Worm (Caenorhabditis elegans) whole organism, young adult: ENCODE data around the gene swd-2.2.
A peak's percentile ranks its signal among the peaks of the same experiment; 100 is the strongest.

ENCODE experiments used
- B0019.2 ChIP-seq: fragments of 200-800 bp; sonication (Bioruptor generic); conservative IDR thresholded peaks from 2 replicates; pipeline ENCODE4 v1.3.6; 2022; ENCODE audit warnings: missing genetic modification reagents, missing genetic modification characterization, missing compliant biosample characterization
- B0336.3 ChIP-seq: fragments of 200-800 bp; sonication (Bioruptor generic); IDR thresholded peaks from 2 replicates; pipeline ENCODE4 v1.3.6; 2022; ENCODE audit warnings: missing genetic modification characterization, missing compliant biosample characterization
- F33H1.4 ChIP-seq: fragments of 200-800 bp; sonication (Bioruptor generic); IDR thresholded peaks from 2 replicates; pipeline ENCODE4 v1.3.6; 2022; ENCODE audit warnings: missing genetic modification reagents, missing genetic modification characterization, missing compliant biosample characterization
- F37B4.10 ChIP-seq: fragments of 200-800 bp; sonication (Bioruptor generic); IDR thresholded peaks from 2 replicates; pipeline ENCODE4 v1.3.6; 2022; ENCODE audit warnings: missing genetic modification characterization, missing compliant biosample characterization
- F39B2.1 ChIP-seq: fragments of 200-800 bp; sonication (Bioruptor generic); IDR thresholded peaks from 2 replicates; pipeline ENCODE4 v1.3.6; 2022; ENCODE audit warnings: missing genetic modification reagents, missing genetic modification characterization, missing compliant biosample characterization
- F49E8.2 ChIP-seq: sonication (generic microtip); optimal IDR thresholded peaks from 3 replicates; lab custom pipeline; 2017; ENCODE audit warnings: missing genetic modification characterization, mild to moderate bottlenecking, missing compliant biosample characterization, antibody characterized with exemption, moderate library complexity; ENCODE audit not compliant: insufficient read depth
- F52B5.7 ChIP-seq: sonication (generic microtip); optimal IDR thresholded peaks from 2 replicates; lab custom pipeline; 2016; ENCODE audit warnings: mild to moderate bottlenecking, missing genetic modification characterization, missing compliant biosample characterization
- F57A8.1 ChIP-seq: fragments of 200-800 bp; sonication (Bioruptor generic); optimal IDR thresholded peaks from 2 replicates; lab custom pipeline; 2018; ENCODE audit warnings: mild to moderate bottlenecking, missing genetic modification characterization, moderate library complexity, missing compliant biosample characterization
- F57C9.4 ChIP-seq: sonication (generic microtip); optimal IDR thresholded peaks from 2 replicates; lab custom pipeline; 2017; ENCODE audit warnings: mild to moderate bottlenecking, missing genetic modification characterization, missing compliant biosample characterization
- K11D2.4 ChIP-seq: fragments of 200-800 bp; sonication (Bioruptor generic); IDR thresholded peaks from 2 replicates; pipeline ENCODE4 v1.3.6; 2022; ENCODE audit warnings: missing genetic modification reagents, missing genetic modification characterization, missing compliant biosample characterization
- K12H6.12 ChIP-seq: fragments of 200-800 bp; sonication (Bioruptor generic); optimal IDR thresholded peaks from 2 replicates; lab custom pipeline; 2018; ENCODE audit warnings: mild to moderate bottlenecking, missing genetic modification characterization, missing compliant biosample characterization
- Y53G8AR.9 ChIP-seq: fragments of 200-800 bp; sonication (Bioruptor generic); conservative IDR thresholded peaks from 2 replicates; pipeline ENCODE4 v1.3.6; 2022; ENCODE audit warnings: missing genetic modification reagents, missing genetic modification characterization, missing compliant biosample characterization
- Y67H2A.10 ChIP-seq: fragments of 200-800 bp; sonication (Bioruptor generic); conservative IDR thresholded peaks from 2 replicates; pipeline ENCODE4 v1.3.6; 2022; ENCODE audit warnings: missing genetic modification reagents, missing genetic modification characterization, missing compliant biosample characterization
- atf-7 ChIP-seq: sonication (generic microtip); optimal IDR thresholded peaks from 2 replicates; lab custom pipeline; 2017; ENCODE audit warnings: mild to moderate bottlenecking, missing genetic modification characterization, missing compliant biosample characterization
- bed-2 ChIP-seq: fragments of 200-800 bp; sonication (Bioruptor generic); IDR thresholded peaks from 2 replicates; pipeline ENCODE4 v1.3.6; 2022; ENCODE audit warnings: missing genetic modification reagents, missing genetic modification characterization, missing compliant biosample characterization
- cebp-1 ChIP-seq, 2 experiments: fragments of 200-800 bp in 1 of 2; sonication (Bioruptor generic) in 1 of 2; sonication (generic microtip) in 1 of 2; IDR thresholded peaks in 1 of 2; optimal IDR thresholded peaks in 1 of 2; 2 replicates each; pipeline versions ENCODE4 v1.3.6 to Lab custom; 2017 to 2022; ENCODE audit warnings: missing compliant biosample characterization in 2 of 2, missing genetic modification characterization in 2 of 2, mild to moderate bottlenecking in 1 of 2, missing genetic modification reagents in 1 of 2, moderate library complexity in 1 of 2
- ceh-79 ChIP-seq: sonication (generic microtip); optimal IDR thresholded peaks from 2 replicates; lab custom pipeline; 2017; ENCODE audit warnings: mild to moderate bottlenecking, missing genetic modification characterization, missing compliant biosample characterization
- ceh-91 ChIP-seq: fragments of 200-800 bp; sonication (Bioruptor generic); IDR thresholded peaks from 2 replicates; pipeline ENCODE4 v1.3.6; 2022; ENCODE audit warnings: missing genetic modification reagents, missing genetic modification characterization, missing compliant biosample characterization
- dox-1 ChIP-seq: fragments of 200-800 bp; sonication (Bioruptor generic); IDR thresholded peaks from 2 replicates; pipeline ENCODE4 v1.3.6; 2022; ENCODE audit warnings: missing genetic modification reagents, missing genetic modification characterization, missing compliant biosample characterization
- dpl-1 ChIP-seq: fragments of 150-350 bp; optimal IDR thresholded peaks from 2 replicates; lab custom pipeline; 2014; ENCODE audit warnings: missing biosample characterization, missing genetic modification reagents, missing genetic modification characterization
- egl-44 ChIP-seq: fragments of 200-800 bp; sonication (Bioruptor generic); IDR thresholded peaks from 2 replicates; pipeline ENCODE4 v1.3.6; 2022; ENCODE audit warnings: missing genetic modification reagents, missing genetic modification characterization, missing compliant biosample characterization
- gei-17 ChIP-seq: fragments of 200-800 bp; sonication (Bioruptor generic); optimal IDR thresholded peaks from 2 replicates; lab custom pipeline; 2018; ENCODE audit warnings: mild to moderate bottlenecking, missing genetic modification characterization, missing compliant biosample characterization
- hsf-1 ChIP-seq: fragments of 200-800 bp; sonication (Bioruptor generic); IDR thresholded peaks from 2 replicates; pipeline ENCODE4 v1.3.6; 2022; ENCODE audit warnings: missing genetic modification reagents, missing genetic modification characterization, missing compliant biosample characterization
- let-607 ChIP-seq, 2 experiments: fragments of 200-800 bp in 1 of 2; sonication (Bioruptor generic) in 1 of 2; sonication (generic microtip) in 1 of 2; optimal IDR thresholded peaks; 2 replicates each; lab custom pipeline; 2016 to 2018; ENCODE audit warnings: mild to moderate bottlenecking in 2 of 2, missing compliant biosample characterization in 2 of 2, missing genetic modification characterization in 2 of 2, moderate library complexity in 2 of 2, missing genotype in 1 of 2
- lin-26 ChIP-seq: fragments of 200-800 bp; sonication (Bioruptor generic); IDR thresholded peaks from 2 replicates; pipeline ENCODE4 v1.3.6; 2022; ENCODE audit warnings: missing genetic modification reagents, missing genetic modification characterization, missing compliant biosample characterization
- lin-35 ChIP-seq, 3 experiments: fragments of 150-350 bp in 2 of 3; sonication (generic microtip) in 1 of 3; optimal IDR thresholded peaks; 2 replicates each; lab custom pipeline; 2014 to 2018; ENCODE audit warnings: missing biosample characterization in 3 of 3, missing genetic modification characterization in 3 of 3, missing genetic modification reagents in 3 of 3
- lin-40 ChIP-seq: sonication (generic microtip); optimal IDR thresholded peaks from 2 replicates; lab custom pipeline; 2016; ENCODE audit warnings: missing genetic modification characterization, mild to moderate bottlenecking, missing compliant biosample characterization, missing genotype, missing genetic modification reagents
- lin-54 ChIP-seq: fragments of 200-800 bp; sonication (Bioruptor generic); optimal IDR thresholded peaks from 2 replicates; lab custom pipeline; 2018; ENCODE audit warnings: mild to moderate bottlenecking, missing genetic modification characterization, missing compliant biosample characterization
- lir-1 ChIP-seq: fragments of 200-800 bp; sonication (Bioruptor generic); conservative IDR thresholded peaks from 2 replicates; pipeline ENCODE4 v1.3.6; 2022; ENCODE audit warnings: missing genetic modification reagents, missing genetic modification characterization, missing compliant biosample characterization
- lsl-1 ChIP-seq: fragments of 200-800 bp; sonication (Bioruptor generic); optimal IDR thresholded peaks from 2 replicates; lab custom pipeline; 2018; ENCODE audit warnings: mild to moderate bottlenecking, missing genetic modification characterization, moderate library complexity, missing compliant biosample characterization
- madf-10 ChIP-seq: sonication (generic microtip); optimal IDR thresholded peaks from 2 replicates; lab custom pipeline; 2016; ENCODE audit warnings: mild to moderate bottlenecking, missing genetic modification characterization, missing compliant biosample characterization
- madf-6 ChIP-seq: fragments of 200-800 bp; sonication (Bioruptor generic); IDR thresholded peaks from 2 replicates; pipeline ENCODE4 v1.3.6; 2022; ENCODE audit warnings: missing genetic modification reagents, missing genetic modification characterization, missing compliant biosample characterization
- nfyb-1 ChIP-seq: fragments of 200-800 bp; sonication (Bioruptor generic); IDR thresholded peaks from 2 replicates; pipeline ENCODE4 v1.3.6; 2022; ENCODE audit warnings: missing genetic modification reagents, missing genetic modification characterization, missing compliant biosample characterization
- pbrm-1 ChIP-seq: fragments of 200-800 bp; sonication (Bioruptor generic); IDR thresholded peaks from 2 replicates; pipeline ENCODE4 v1.3.6; 2022; ENCODE audit warnings: missing genetic modification reagents, missing genetic modification characterization, missing compliant biosample characterization
- rcor-1 ChIP-seq: fragments of 200-800 bp; sonication (Bioruptor generic); IDR thresholded peaks from 2 replicates; pipeline ENCODE4 v1.3.6; 2022; ENCODE audit warnings: missing genetic modification reagents, missing genetic modification characterization, missing compliant biosample characterization
- rec-8 ChIP-seq, 2 experiments: sonication (generic microtip); optimal IDR thresholded peaks; 2 replicates each; lab custom pipeline; 2016; ENCODE audit warnings: mild to moderate bottlenecking in 2 of 2, missing genetic modification characterization in 2 of 2, missing genetic modification reagents in 2 of 2, missing genotype in 2 of 2, missing biosample characterization in 1 of 2, missing compliant biosample characterization in 1 of 2, moderate library complexity in 1 of 2
- sdz-38 ChIP-seq: sonication (generic microtip); optimal IDR thresholded peaks from 2 replicates; lab custom pipeline; 2016; ENCODE audit warnings: missing genotype, missing genetic modification characterization, missing compliant biosample characterization
- snpc-3.4 ChIP-seq: sonication (generic microtip); optimal IDR thresholded peaks from 2 replicates; lab custom pipeline; 2017; ENCODE audit warnings: missing genetic modification characterization, mild to moderate bottlenecking, missing compliant biosample characterization, antibody characterized with exemption, moderate library complexity, missing genotype, missing genetic modification reagents
- snpc-4 ChIP-seq, 5 experiments: fragments of 150-350 bp in 1 of 5; sonication (generic microtip) in 4 of 5; optimal IDR thresholded peaks; 2 replicates each; lab custom pipeline; 2014 to 2018; ENCODE audit warnings: missing genetic modification characterization in 5 of 5, missing biosample characterization in 3 of 5, antibody characterized with exemption in 2 of 5, mild to moderate bottlenecking in 2 of 5, missing compliant biosample characterization in 2 of 5, missing genotype in 2 of 5, moderate library complexity in 2 of 5, missing genetic modification reagents in 1 of 5
- tbx-9 ChIP-seq: sonication (generic microtip); optimal IDR thresholded peaks from 2 replicates; lab custom pipeline; 2016; ENCODE audit warnings: borderline replicate concordance, missing genetic modification characterization, inconsistent platforms, missing compliant biosample characterization
- unc-130 ChIP-seq: sonication (generic microtip); optimal IDR thresholded peaks from 2 replicates; lab custom pipeline; 2016; ENCODE audit warnings: missing genetic modification reagents, missing genetic modification characterization, missing compliant biosample characterization
- zim-3 ChIP-seq: sonication (generic microtip); optimal IDR thresholded peaks from 2 replicates; lab custom pipeline; 2017; ENCODE audit warnings: mild to moderate bottlenecking, missing genetic modification characterization, moderate library complexity, missing compliant biosample characterization
- ztf-18 ChIP-seq: sonication (generic microtip); optimal IDR thresholded peaks from 2 replicates; lab custom pipeline; 2016; ENCODE audit warnings: missing genotype, mild to moderate bottlenecking, missing genetic modification characterization, missing compliant biosample characterization
- ztf-25 ChIP-seq: fragments of 200-800 bp; sonication (Bioruptor generic); IDR thresholded peaks from 2 replicates; pipeline ENCODE4 v1.3.6; 2022; ENCODE audit warnings: missing genetic modification reagents, missing genetic modification characterization, missing compliant biosample characterization
- ztf-26 ChIP-seq: sonication (generic microtip); optimal IDR thresholded peaks from 2 replicates; lab custom pipeline; 2017; ENCODE audit warnings: missing genetic modification characterization, missing compliant biosample characterization
- ztf-28 ChIP-seq: fragments of 200-800 bp; sonication (Bioruptor generic); IDR thresholded peaks from 2 replicates; pipeline ENCODE4 v1.3.6; 2022; ENCODE audit warnings: missing genetic modification reagents, missing genetic modification characterization, missing compliant biosample characterization

The swd-2.2 gene

ce11 chrIV:7789521-7789949, 15.3 kb downstream of the swd-2.2 start, which contains the start of gene imp-3 (continued):
- TF ChIP-seq let-607 (tag; optimal IDR thresholded peaks at IDR 0.05; lab: Kevin White, UChicago): peak; percentile 19 to 24
- TF ChIP-seq F52B5.7 (tag; lab: Kevin White, UChicago): peak; percentile 84
- TF ChIP-seq egl-44: 0 out of 2 replicates have a peak, but pooled peaks have one; percentile 48
- TF ChIP-seq F39B2.1: peak; percentile 61; the same call in 1 of the 2 replicates
- peak; percentile 9 for TF ChIP-seq lsl-1 (GFP tag; lab: Kevin White, UChicago)
- TF ChIP-seq ztf-25 (GFP tag; lab: Robert Waterston, UW): 0 out of 2 replicates have a peak, but pooled peaks have one; percentile 66
- TF ChIP-seq zim-3: peak; percentile 66
- peak; percentile 33 for TF ChIP-seq Y67H2A.10 (GFP tag; lab: Robert Waterston, UW)
- TF ChIP-seq madf-6 (GFP tag; lab: Robert Waterston, UW): peak; percentile 72
- peak in 1 of 3 experiments; percentile 65 for TF ChIP-seq lin-35 (GFP tag; optimal IDR thresholded peaks at IDR 0.05; lab: Kevin White, UChicago)
- peak; percentile 75 for TF ChIP-seq hsf-1
- TF ChIP-seq B0336.3 (GFP tag; lab: Robert Waterston, UW): peak; percentile 80
- TF ChIP-seq lin-40 (tag; lab: Kevin White, UChicago): peak; percentile 60
- TF ChIP-seq dpl-1 (GFP tag; lab: Kevin White, UChicago): no peak
- peak; percentile 15; the same call in 1 of the 2 replicates for TF ChIP-seq ceh-91 (GFP tag; lab: Robert Waterston, UW)
- no peak for TF ChIP-seq F37B4.10 (GFP tag; lab: Robert Waterston, UW)
- peak; percentile 1 for TF ChIP-seq gei-17 (GFP tag; lab: Kevin White, UChicago)
- no peak for TF ChIP-seq B0019.2 (GFP tag; lab: Robert Waterston, UW)
- TF ChIP-seq atf-7 (tag; lab: Kevin White, UChicago): peak; percentile 79
- peak; percentile 43 for TF ChIP-seq lin-54
- TF ChIP-seq snpc-3.4 (tag; lab: Kevin White, UChicago): peak; percentile 22
- TF ChIP-seq rcor-1 (GFP tag; lab: Robert Waterston, UW): peak; percentile 46; the same call in 1 of the 2 replicates
- peak; percentile 77 for TF ChIP-seq lin-26 (GFP tag; lab: Robert Waterston, UW)
- no peak for TF ChIP-seq cebp-1 (GFP tag; IDR thresholded peaks at IDR 0.05; lab: Robert Waterston, UW)
- peak; percentile 76 for TF ChIP-seq cebp-1 (tag; optimal IDR thresholded peaks at IDR 0.05; lab: Kevin White, UChicago)
- peak; percentile 49 for TF ChIP-seq ceh-79
- 0 out of 2 replicates have a peak, but pooled peaks have one; percentile 35 for TF ChIP-seq ztf-28 (GFP tag; lab: Robert Waterston, UW)
- TF ChIP-seq unc-130 (GFP tag; lab: Kevin White, UChicago): peak; percentile 11
- TF ChIP-seq bed-2: no peak
- peak; percentile 61 for TF ChIP-seq K11D2.4 (GFP tag; lab: Robert Waterston, UW)
- TF ChIP-seq F57A8.1: no peak
- TF ChIP-seq sdz-38 (tag; lab: Kevin White, UChicago): no peak
- TF ChIP-seq ztf-26 (tag; lab: Kevin White, UChicago): no peak
- peak; percentile 81 for TF ChIP-seq F49E8.2
- 0 out of 2 replicates have a peak, but pooled peaks have one; percentile 22 for TF ChIP-seq lir-1 (GFP tag; lab: Robert Waterston, UW)
- TF ChIP-seq rec-8 (tag; optimal IDR thresholded peaks at IDR 0.05; lab: Kevin White, UChicago): no peak
- peak; percentile 53 for TF ChIP-seq F57C9.4 (tag; lab: Kevin White, UChicago)
- no peak for TF ChIP-seq snpc-4 (GFP tag; optimal IDR thresholded peaks at IDR 0.05; lab: Kevin White, UChicago)
- TF ChIP-seq snpc-4 (tag; optimal IDR thresholded peaks at IDR 0.05; lab: Kevin White, UChicago): peak in 2 of 4 experiments; percentile 27 to 44
- TF ChIP-seq tbx-9 (tag; lab: Kevin White, UChicago): peak; percentile 64
- TF ChIP-seq madf-10 (tag; lab: Kevin White, UChicago): peak; percentile 45
- peak; percentile 95 for TF ChIP-seq Y53G8AR.9 (GFP tag; lab: Robert Waterston, UW)
- TF ChIP-seq dox-1: peak; percentile 68; the same call in 1 of the 2 replicates
- peak; percentile 69 for TF ChIP-seq nfyb-1 (GFP tag; lab: Robert Waterston, UW)
- peak; percentile 62 for TF ChIP-seq pbrm-1 (GFP tag; lab: Robert Waterston, UW)
- peak; percentile 51 for TF ChIP-seq K12H6.12
- TF ChIP-seq ztf-18 (tag; lab: Kevin White, UChicago): peak; percentile 18
- TF ChIP-seq F33H1.4 (GFP tag; lab: Robert Waterston, UW): 0 out of 2 replicates have a peak, but pooled peaks have one; percentile 38
